Fruit fly (Drosophila melanogaster) whole organism, wandering third instar larva: Measurements from ENCODE around the gene Vm26Aa.

ENCODE experiments used
- Abd-B ChIP-seq: fragments of >200 bp; optimal IDR thresholded peaks from 2 replicates; lab custom pipeline; 2017; ENCODE audit warnings: missing biosample characterization, missing genetic modification characterization
- CG32264 ChIP-seq: fragments of 200-800 bp; sonication (Bioruptor generic); optimal IDR thresholded peaks from 2 replicates; lab custom pipeline; 2016; ENCODE audit warnings: missing biosample characterization, missing genetic modification characterization
- CG9705 ChIP-seq: fragments of 200-800 bp; sonication (Bioruptor generic); optimal IDR thresholded peaks from 2 replicates; lab custom pipeline; 2018; ENCODE audit warnings: missing biosample characterization, mild to moderate bottlenecking, missing genetic modification characterization
- CrebA ChIP-seq: fragments of 200-800 bp; sonication (Bioruptor generic); optimal IDR thresholded peaks from 2 replicates; lab custom pipeline; 2016; ENCODE audit warnings: missing biosample characterization, mild to moderate bottlenecking, missing genetic modification characterization, borderline replicate concordance
- Dfd ChIP-seq: fragments of >200 bp; optimal IDR thresholded peaks from 2 replicates; lab custom pipeline; 2017; ENCODE audit warnings: missing biosample characterization, missing genetic modification characterization
- Dif ChIP-seq: fragments of 200-275, 200-300 bp; sonication (Bioruptor generic); optimal IDR thresholded peaks from 2 replicates; lab custom pipeline; 2018; ENCODE audit warnings: missing biosample characterization, missing genetic modification characterization; ENCODE audit not compliant: partially characterized antibody
- GATAd ChIP-seq: sonication (Bioruptor generic); optimal IDR thresholded peaks from 2 replicates; lab custom pipeline; 2016; ENCODE audit warnings: missing biosample characterization, missing genetic modification characterization
- HLH106 ChIP-seq: fragments of 200-800 bp; optimal IDR thresholded peaks from 3 replicates; lab custom pipeline; 2019; ENCODE audit warnings: missing biosample characterization, mild to moderate bottlenecking, missing genetic modification characterization, moderate library complexity
- Hr78 ChIP-seq: fragments of >200 bp; optimal IDR thresholded peaks from 2 replicates; lab custom pipeline; 2017; ENCODE audit warnings: missing biosample characterization, missing genetic modification characterization
- Jra ChIP-seq: sonication (Bioruptor generic); optimal IDR thresholded peaks from 2 replicates; lab custom pipeline; 2016; ENCODE audit warnings: missing biosample characterization, missing genetic modification characterization
- Mio ChIP-seq: sonication (Bioruptor generic); optimal IDR thresholded peaks from 2 replicates; lab custom pipeline; 2016; ENCODE audit warnings: missing biosample characterization, missing genetic modification characterization
- Myc ChIP-seq: fragments of >200 bp; optimal IDR thresholded peaks from 2 replicates; lab custom pipeline; 2017
- N ChIP-seq: fragments of >200 bp; optimal IDR thresholded peaks from 2 replicates; lab custom pipeline; 2018; ENCODE audit warnings: missing biosample characterization, missing external identifiers, missing genetic modification characterization
- OdsH ChIP-seq: fragments of 200-800 bp; sonication (Bioruptor generic); optimal IDR thresholded peaks from 2 replicates; lab custom pipeline; 2016; ENCODE audit warnings: missing biosample characterization, mild to moderate bottlenecking, missing genetic modification characterization
- Rel ChIP-seq, 2 experiments: fragments of 200-800 bp; sonication (Bioruptor generic) in 1 of 2; optimal IDR thresholded peaks; 2 replicates in 1 of 2; 3 replicates in 1 of 2; lab custom pipeline; 2016 to 2019; ENCODE audit warnings: mild to moderate bottlenecking in 2 of 2, missing biosample characterization in 2 of 2, missing genetic modification characterization in 2 of 2, moderate library complexity in 1 of 2
- Sp1 ChIP-seq: fragments of 200-800 bp; sonication (Bioruptor generic); optimal IDR thresholded peaks from 3 replicates; lab custom pipeline; 2019; ENCODE audit warnings: missing biosample characterization, mild to moderate bottlenecking, missing genetic modification characterization, moderate library complexity
- Vsx2 ChIP-seq: fragments of 200-300, 225-300 bp; sonication (Bioruptor generic); optimal IDR thresholded peaks from 2 replicates; lab custom pipeline; 2018; ENCODE audit warnings: missing biosample characterization, missing genetic modification characterization; ENCODE audit not compliant: partially characterized antibody
- br ChIP-seq: fragments of 200-800 bp; sonication (Bioruptor generic); optimal IDR thresholded peaks from 2 replicates; lab custom pipeline; 2016; ENCODE audit warnings: missing biosample characterization, missing genetic modification characterization
- brk ChIP-seq: fragments of 200-800 bp; sonication (Bioruptor generic); optimal IDR thresholded peaks from 2 replicates; lab custom pipeline; 2016; ENCODE audit warnings: missing biosample characterization, mild to moderate bottlenecking, missing genetic modification characterization
- dmrt93B ChIP-seq: fragments of 200-800 bp; sonication (Bioruptor generic); optimal IDR thresholded peaks from 2 replicates; lab custom pipeline; 2018; ENCODE audit warnings: missing biosample characterization, mild to moderate bottlenecking, missing genetic modification characterization
- dsf ChIP-seq: sonication (Bioruptor generic); optimal IDR thresholded peaks from 2 replicates; lab custom pipeline; 2016; ENCODE audit warnings: missing biosample characterization, missing genetic modification characterization, borderline replicate concordance
- ey ChIP-seq: fragments of 200-800 bp; sonication (Bioruptor generic); optimal IDR thresholded peaks from 2 replicates; lab custom pipeline; 2016; ENCODE audit warnings: missing biosample characterization, missing genetic modification characterization
- fru ChIP-seq: fragments of 200-800 bp; sonication (Bioruptor generic); optimal IDR thresholded peaks from 3 replicates; lab custom pipeline; 2016; ENCODE audit warnings: missing biosample characterization, mild to moderate bottlenecking, missing genetic modification characterization
- jim ChIP-seq: fragments of 175-275, 200-325 bp; sonication (Bioruptor generic); optimal IDR thresholded peaks from 2 replicates; lab custom pipeline; 2016; ENCODE audit warnings: missing biosample characterization, mild to moderate bottlenecking, missing genetic modification characterization
- lola ChIP-seq: fragments of >200 bp; optimal IDR thresholded peaks from 2 replicates; lab custom pipeline; 2017; ENCODE audit warnings: missing biosample characterization, missing genetic modification characterization
- pan ChIP-seq: fragments of >200 bp; optimal IDR thresholded peaks from 2 replicates; lab custom pipeline; 2017
- psq ChIP-seq: fragments of 200-800 bp; sonication (Bioruptor generic); optimal IDR thresholded peaks from 3 replicates; lab custom pipeline; 2017; ENCODE audit warnings: missing biosample characterization, mild to moderate bottlenecking, missing genetic modification characterization, moderate library complexity
- rgr ChIP-seq: fragments of 200-800 bp; sonication (Bioruptor generic); optimal IDR thresholded peaks from 3 replicates; lab custom pipeline; 2016; ENCODE audit warnings: missing biosample characterization, mild to moderate bottlenecking, missing genetic modification characterization
- sage ChIP-seq: fragments of 200-800 bp; sonication (Bioruptor generic); optimal IDR thresholded peaks from 2 replicates; lab custom pipeline; 2016; ENCODE audit warnings: missing biosample characterization, mild to moderate bottlenecking, missing genetic modification characterization
- sv ChIP-seq: fragments of 200-800 bp; sonication (Bioruptor generic); optimal IDR thresholded peaks from 3 replicates; lab custom pipeline; 2016; ENCODE audit warnings: missing biosample characterization, missing genetic modification characterization
- tai ChIP-seq: sonication (Bioruptor generic); optimal IDR thresholded peaks from 2 replicates; lab custom pipeline; 2016; ENCODE audit warnings: missing biosample characterization, missing genetic modification characterization
- woc ChIP-seq: sonication (Bioruptor generic); optimal IDR thresholded peaks from 2 replicates; lab custom pipeline; 2016; ENCODE audit warnings: missing biosample characterization, mild to moderate bottlenecking, missing genetic modification characterization

Vm26Aa gene

DNA sequence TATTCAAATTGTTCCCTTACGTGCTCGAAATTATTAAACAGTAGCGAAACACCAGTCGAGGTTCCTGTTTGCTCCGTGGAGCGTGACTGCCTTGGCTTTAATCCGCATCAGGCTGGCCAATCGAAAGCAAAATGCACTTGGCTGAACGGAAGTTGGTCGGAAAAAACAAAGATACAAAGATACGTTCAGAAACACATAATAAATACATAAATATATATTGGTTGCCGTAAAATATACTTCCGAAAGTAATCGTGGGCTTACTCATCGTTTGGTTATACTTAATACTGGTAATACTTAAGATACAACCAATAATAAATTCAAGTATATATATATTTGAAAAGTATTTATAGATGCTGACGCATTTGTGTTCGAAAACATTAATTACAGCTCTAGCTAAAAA, 4.7 kb upstream of the Vm26Aa start, which contains the start of gene psd:
psd (minus strand) TSS at position 101 of the 400 bp plus-strand sequence.
- TF ChIP-seq Abd-B (GFP tag; lab: Kevin White, UChicago) (no peak), GATAd (no peak), dsf (GFP tag; lab: Kevin White, UChicago) (no peak), psq (GFP tag; lab: Kevin White, UChicago) (no peak), woc (no peak), N (GFP tag; lab: Kevin White, UChicago) (no peak), fru (GFP tag; lab: Kevin White, UChicago) (no peak), pan (lab: Kevin White, UChicago) (no peak), HLH106 (tag; lab: Kevin White, UChicago) (no peak), CG32264 (GFP tag; lab: Kevin White, UChicago) (no peak), CG9705 (GFP tag; lab: Kevin White, UChicago) (no peak), Hr78 (GFP tag; lab: Kevin White, UChicago) (no peak), Jra (GFP tag; lab: Kevin White, UChicago) (no peak), Myc (no peak), dmrt93B (GFP tag; lab: Kevin White, UChicago) (no peak), ey (no peak), CrebA (GFP tag; lab: Kevin White, UChicago) (no peak)

DNA sequence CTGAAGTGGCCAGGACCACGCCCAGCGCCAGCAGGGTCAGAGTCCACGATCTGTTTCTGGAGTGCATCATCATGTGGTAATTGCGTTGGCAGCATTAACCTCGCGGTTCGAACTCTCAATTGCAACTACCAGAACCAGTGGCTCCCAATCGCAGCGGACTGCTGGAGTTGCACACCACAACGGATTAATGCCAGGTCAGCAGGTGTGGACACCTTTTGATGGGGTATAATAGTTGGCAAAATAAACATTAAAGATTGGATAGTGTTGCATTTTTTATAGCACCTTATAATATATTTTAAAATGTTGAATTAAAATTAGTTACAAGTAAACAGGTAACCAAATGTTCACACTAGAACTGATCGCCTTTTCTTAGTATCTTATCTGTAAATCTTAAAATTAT, 4.1 kb upstream of the Vm26Aa start:
- TF ChIP-seq Rel (GFP tag; optimal IDR thresholded peaks at IDR 0.05; lab: Kevin White, UChicago) (no peak), Rel (tag; optimal IDR thresholded peaks at IDR 0.05; lab: Kevin White, UChicago) (no peak), Dif (no peak), sage (GFP tag; lab: Kevin White, UChicago) (no peak), Hr78 (GFP tag; lab: Kevin White, UChicago) (no peak), CrebA (GFP tag; lab: Kevin White, UChicago) (no peak), dmrt93B (GFP tag; lab: Kevin White, UChicago) (no peak), Mio (GFP tag; lab: Kevin White, UChicago) (no peak), CG32264 (GFP tag; lab: Kevin White, UChicago) (no peak), Vsx2 (GFP tag; lab: Kevin White, UChicago) (no peak), GATAd (no peak), rgr (no peak), CG9705 (GFP tag; lab: Kevin White, UChicago) (no peak), lola (no peak), jim (GFP tag; lab: Kevin White, UChicago) (no peak), fru (GFP tag; lab: Kevin White, UChicago) (no peak), brk (no peak)
- TF ChIP-seq, all 38 proteins: peak for 0

DNA sequence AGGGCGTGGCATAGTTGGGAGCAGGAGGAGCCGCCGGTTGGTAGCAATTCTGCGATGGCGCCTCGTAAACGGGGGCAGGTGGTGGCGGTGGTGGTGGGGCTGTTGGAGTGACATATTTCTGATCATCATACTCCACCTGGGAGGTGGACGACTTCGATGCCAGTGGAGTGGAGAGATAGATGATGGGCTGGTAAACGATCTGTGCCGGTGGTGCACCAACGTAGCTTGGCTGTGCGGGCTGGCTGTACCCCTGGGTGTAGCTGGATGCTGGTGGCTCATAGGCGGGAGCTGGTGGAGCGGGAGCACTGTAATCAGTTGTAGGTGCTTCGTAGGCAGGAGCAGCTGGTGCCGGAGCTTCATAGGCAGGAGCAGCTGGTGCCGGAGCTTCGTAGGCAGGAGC, 3.1 kb upstream of the Vm26Aa start:
- TF ChIP-seq Dif (no peak), Vsx2 (GFP tag; lab: Kevin White, UChicago) (no peak), tai (GFP tag; lab: Kevin White, UChicago) (no peak), Myc (no peak), jim (GFP tag; lab: Kevin White, UChicago) (no peak)

DNA sequence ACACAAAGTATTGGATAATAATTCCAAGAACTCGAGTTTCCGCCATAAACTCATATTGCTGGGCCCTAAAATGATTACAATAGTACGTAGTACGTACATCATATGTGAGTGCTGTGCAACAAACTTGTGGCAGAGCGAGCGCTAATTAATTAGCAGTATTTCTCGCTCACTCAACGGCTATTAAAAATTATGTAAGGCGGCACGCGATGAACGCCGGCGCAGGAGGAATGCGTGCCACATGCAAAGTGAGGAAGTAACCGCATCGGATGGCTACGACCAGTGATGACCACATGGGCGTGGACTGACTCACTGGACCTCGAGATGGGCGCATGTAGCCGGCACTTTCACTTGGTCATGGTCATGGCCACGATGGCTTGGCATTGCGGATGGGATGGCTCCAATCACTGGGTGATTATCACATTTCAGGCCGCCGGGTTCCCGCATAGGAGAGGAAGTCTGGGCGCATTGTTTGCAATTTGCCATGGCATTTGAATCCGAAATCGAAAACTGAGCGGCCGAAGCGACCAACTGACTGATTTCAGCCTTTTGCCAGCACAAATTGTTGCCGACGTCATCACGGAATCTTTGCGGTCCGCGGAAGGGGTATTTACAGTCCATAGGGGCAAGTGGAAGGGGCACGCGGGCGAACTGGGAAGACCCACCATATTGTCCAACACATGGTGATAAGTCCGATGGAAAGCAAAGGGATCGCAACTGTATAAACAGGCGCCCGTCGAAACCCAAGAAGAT, 1.2 kb upstream of the Vm26Aa start:
- TF ChIP-seq sage (GFP tag; lab: Kevin White, UChicago) (no peak), Dfd (GFP tag; lab: Kevin White, UChicago) (no peak), CG32264 (GFP tag; lab: Kevin White, UChicago) (no peak), br (no peak), Myc (no peak), GATAd (no peak), sv (GFP tag; lab: Kevin White, UChicago) (no peak), OdsH (GFP tag; lab: Kevin White, UChicago) (no peak), Sp1 (GFP tag; lab: Kevin White, UChicago) (no peak), brk (no peak), rgr (no peak), dsf (GFP tag; lab: Kevin White, UChicago) (no peak), lola (no peak)
